Fruit fly (Drosophila melanogaster) whole organism, wandering third instar larva: ENCODE data around the gene CG14212.
A peak's percentile ranks its signal among the peaks of the same experiment; 100 is the strongest.

ENCODE experiments used
- Abd-B ChIP-seq: fragments of >200 bp; optimal IDR thresholded peaks from 2 replicates; lab custom pipeline; 2017; ENCODE audit warnings: missing biosample characterization, missing genetic modification characterization
- CG32264 ChIP-seq: fragments of 200-800 bp; sonication (Bioruptor generic); optimal IDR thresholded peaks from 2 replicates; lab custom pipeline; 2016; ENCODE audit warnings: missing biosample characterization, missing genetic modification characterization
- CG9705 ChIP-seq: fragments of 200-800 bp; sonication (Bioruptor generic); optimal IDR thresholded peaks from 2 replicates; lab custom pipeline; 2018; ENCODE audit warnings: missing biosample characterization, mild to moderate bottlenecking, missing genetic modification characterization
- CrebA ChIP-seq: fragments of 200-800 bp; sonication (Bioruptor generic); optimal IDR thresholded peaks from 2 replicates; lab custom pipeline; 2016; ENCODE audit warnings: missing biosample characterization, mild to moderate bottlenecking, missing genetic modification characterization, borderline replicate concordance
- Dfd ChIP-seq: fragments of >200 bp; optimal IDR thresholded peaks from 2 replicates; lab custom pipeline; 2017; ENCODE audit warnings: missing biosample characterization, missing genetic modification characterization
- Dif ChIP-seq: fragments of 200-275, 200-300 bp; sonication (Bioruptor generic); optimal IDR thresholded peaks from 2 replicates; lab custom pipeline; 2018; ENCODE audit warnings: missing biosample characterization, missing genetic modification characterization; ENCODE audit not compliant: partially characterized antibody
- GATAd ChIP-seq: sonication (Bioruptor generic); optimal IDR thresholded peaks from 2 replicates; lab custom pipeline; 2016; ENCODE audit warnings: missing biosample characterization, missing genetic modification characterization
- HLH106 ChIP-seq: fragments of 200-800 bp; optimal IDR thresholded peaks from 3 replicates; lab custom pipeline; 2019; ENCODE audit warnings: missing biosample characterization, mild to moderate bottlenecking, missing genetic modification characterization, moderate library complexity
- Hnf4 ChIP-seq: fragments of 200-800 bp; sonication (Bioruptor generic); optimal IDR thresholded peaks from 2 replicates; lab custom pipeline; 2016; ENCODE audit warnings: missing biosample characterization, mild to moderate bottlenecking, missing genetic modification characterization
- Hr78 ChIP-seq: fragments of >200 bp; optimal IDR thresholded peaks from 2 replicates; lab custom pipeline; 2017; ENCODE audit warnings: missing biosample characterization, missing genetic modification characterization
- Hr83 ChIP-seq: fragments of 200-300 bp; sonication (Bioruptor generic); optimal IDR thresholded peaks from 2 replicates; lab custom pipeline; 2016; ENCODE audit warnings: missing biosample characterization, mild to moderate bottlenecking, missing genetic modification characterization, moderate library complexity; ENCODE audit not compliant: poor library complexity, severe bottlenecking
- Jra ChIP-seq: sonication (Bioruptor generic); optimal IDR thresholded peaks from 2 replicates; lab custom pipeline; 2016; ENCODE audit warnings: missing biosample characterization, missing genetic modification characterization
- Mio ChIP-seq: sonication (Bioruptor generic); optimal IDR thresholded peaks from 2 replicates; lab custom pipeline; 2016; ENCODE audit warnings: missing biosample characterization, missing genetic modification characterization
- Myc ChIP-seq: fragments of >200 bp; optimal IDR thresholded peaks from 2 replicates; lab custom pipeline; 2017
- N ChIP-seq: fragments of >200 bp; optimal IDR thresholded peaks from 2 replicates; lab custom pipeline; 2018; ENCODE audit warnings: missing biosample characterization, missing external identifiers, missing genetic modification characterization
- OdsH ChIP-seq: fragments of 200-800 bp; sonication (Bioruptor generic); optimal IDR thresholded peaks from 2 replicates; lab custom pipeline; 2016; ENCODE audit warnings: missing biosample characterization, mild to moderate bottlenecking, missing genetic modification characterization
- Sp1 ChIP-seq: fragments of 200-800 bp; sonication (Bioruptor generic); optimal IDR thresholded peaks from 3 replicates; lab custom pipeline; 2019; ENCODE audit warnings: missing biosample characterization, mild to moderate bottlenecking, missing genetic modification characterization, moderate library complexity
- br ChIP-seq: fragments of 200-800 bp; sonication (Bioruptor generic); optimal IDR thresholded peaks from 2 replicates; lab custom pipeline; 2016; ENCODE audit warnings: missing biosample characterization, missing genetic modification characterization
- brk ChIP-seq: fragments of 200-800 bp; sonication (Bioruptor generic); optimal IDR thresholded peaks from 2 replicates; lab custom pipeline; 2016; ENCODE audit warnings: missing biosample characterization, mild to moderate bottlenecking, missing genetic modification characterization
- dl ChIP-seq, 2 experiments: fragments of 175-275, 200-275 bp in 1 of 2; fragments of 200-275 bp in 1 of 2; sonication (Bioruptor generic); optimal IDR thresholded peaks; lab custom pipeline; 2018; ENCODE audit warnings: mild to moderate bottlenecking in 2 of 2, missing biosample characterization in 2 of 2, missing genetic modification characterization in 2 of 2, moderate library complexity in 2 of 2; ENCODE audit not compliant: partially characterized antibody in 2 of 2, insufficient read depth in 1 of 2
- dmrt93B ChIP-seq: fragments of 200-800 bp; sonication (Bioruptor generic); optimal IDR thresholded peaks from 2 replicates; lab custom pipeline; 2018; ENCODE audit warnings: missing biosample characterization, mild to moderate bottlenecking, missing genetic modification characterization
- dsf ChIP-seq: sonication (Bioruptor generic); optimal IDR thresholded peaks from 2 replicates; lab custom pipeline; 2016; ENCODE audit warnings: missing biosample characterization, missing genetic modification characterization, borderline replicate concordance
- ey ChIP-seq: fragments of 200-800 bp; sonication (Bioruptor generic); optimal IDR thresholded peaks from 2 replicates; lab custom pipeline; 2016; ENCODE audit warnings: missing biosample characterization, missing genetic modification characterization
- h ChIP-seq: fragments of 200-800 bp; sonication (Bioruptor generic); optimal IDR thresholded peaks from 3 replicates; lab custom pipeline; 2016; ENCODE audit warnings: missing biosample characterization, mild to moderate bottlenecking, missing genetic modification characterization
- jim ChIP-seq: fragments of 175-275, 200-325 bp; sonication (Bioruptor generic); optimal IDR thresholded peaks from 2 replicates; lab custom pipeline; 2016; ENCODE audit warnings: missing biosample characterization, mild to moderate bottlenecking, missing genetic modification characterization
- lola ChIP-seq: fragments of >200 bp; optimal IDR thresholded peaks from 2 replicates; lab custom pipeline; 2017; ENCODE audit warnings: missing biosample characterization, missing genetic modification characterization
- rgr ChIP-seq: fragments of 200-800 bp; sonication (Bioruptor generic); optimal IDR thresholded peaks from 3 replicates; lab custom pipeline; 2016; ENCODE audit warnings: missing biosample characterization, mild to moderate bottlenecking, missing genetic modification characterization
- sage ChIP-seq: fragments of 200-800 bp; sonication (Bioruptor generic); optimal IDR thresholded peaks from 2 replicates; lab custom pipeline; 2016; ENCODE audit warnings: missing biosample characterization, mild to moderate bottlenecking, missing genetic modification characterization
- sv ChIP-seq: fragments of 200-800 bp; sonication (Bioruptor generic); optimal IDR thresholded peaks from 3 replicates; lab custom pipeline; 2016; ENCODE audit warnings: missing biosample characterization, missing genetic modification characterization
- tai ChIP-seq: sonication (Bioruptor generic); optimal IDR thresholded peaks from 2 replicates; lab custom pipeline; 2016; ENCODE audit warnings: missing biosample characterization, missing genetic modification characterization
- usp ChIP-seq: fragments of >200 bp; optimal IDR thresholded peaks from 2 replicates; lab custom pipeline; 2017; ENCODE audit warnings: missing biosample characterization, missing genetic modification characterization
- woc ChIP-seq: sonication (Bioruptor generic); optimal IDR thresholded peaks from 2 replicates; lab custom pipeline; 2016; ENCODE audit warnings: missing biosample characterization, mild to moderate bottlenecking, missing genetic modification characterization

CG14212 gene

dm6 chrX:19613473-19613872 lies 12.0 kb upstream of the CG14212 start:
- no peak for TF ChIP-seq Hnf4 (GFP tag; lab: Kevin White, UChicago)
- TF ChIP-seq rgr (GFP tag; lab: Kevin White, UChicago) = peak; percentile 60
- peak; percentile 59 for TF ChIP-seq Sp1 (GFP tag; lab: Kevin White, UChicago)
- TF ChIP-seq ey (GFP tag; lab: Kevin White, UChicago) = no peak
- TF ChIP-seq GATAd (GFP tag; lab: Kevin White, UChicago) = no peak
- peak; percentile 62 for TF ChIP-seq CG9705 (GFP tag; lab: Kevin White, UChicago)

dm6 chrX:19615990-19616663 lies 9.4 kb upstream of the CG14212 start, which contains the start of gene CG14210:
TSS of gene CG14210 (plus strand) at chrX:19616196.
- TF ChIP-seq Myc (lab: Kevin White, UChicago) (no peak), Hnf4 (GFP tag; lab: Kevin White, UChicago) (no peak), Sp1 (GFP tag; lab: Kevin White, UChicago) (no peak), Abd-B (GFP tag; lab: Kevin White, UChicago) (no peak), br (GFP tag; lab: Kevin White, UChicago) (no peak), lola (GFP tag; lab: Kevin White, UChicago) (no peak), CrebA (GFP tag; lab: Kevin White, UChicago) (no peak), Hr83 (GFP tag; lab: Kevin White, UChicago) (no peak), sage (GFP tag; lab: Kevin White, UChicago) (no peak), brk (GFP tag; lab: Kevin White, UChicago) (no peak), N (no peak), woc (GFP tag; lab: Kevin White, UChicago) (no peak), Jra (no peak)

dm6 chrX:19618183-19618740 lies 7.2 kb upstream of the CG14212 start, which contains the start of the genes Pstk and Tim9b:
TSS of gene Pstk (minus strand) at chrX:19618537.
TSS of gene Tim9b (minus strand) at chrX:19618537.
- TF ChIP-seq Abd-B (GFP tag; lab: Kevin White, UChicago) = no peak
- no peak for TF ChIP-seq CG32264 (GFP tag; lab: Kevin White, UChicago)
- no peak for TF ChIP-seq h
- no peak for TF ChIP-seq jim
- TF ChIP-seq Dfd = no peak
- TF ChIP-seq Sp1 (GFP tag; lab: Kevin White, UChicago) = no peak
- TF ChIP-seq GATAd (GFP tag; lab: Kevin White, UChicago) = no peak
- TF ChIP-seq dl (GFP tag; optimal IDR thresholded peaks at IDR 0.05; lab: Kevin White, UChicago; ENCODE audit: insufficient read depth in 1 of 2, partially characterized antibody in 2 of 2) = no peak
- no peak for TF ChIP-seq ey (GFP tag; lab: Kevin White, UChicago)
- TF ChIP-seq Hr78 (GFP tag; lab: Kevin White, UChicago) = no peak
- no peak for TF ChIP-seq usp (GFP tag; lab: Kevin White, UChicago)
- TF ChIP-seq Mio (GFP tag; lab: Kevin White, UChicago) = no peak
- TF ChIP-seq br (GFP tag; lab: Kevin White, UChicago) = no peak
- TF ChIP-seq woc (GFP tag; lab: Kevin White, UChicago) = no peak
- TF ChIP-seq dmrt93B (GFP tag; lab: Kevin White, UChicago) = no peak

dm6 chrX:19621145-19621544 lies 4.4 kb upstream of the CG14212 start, which contains the start of gene CG14221:
TSS of gene CG14221 (minus strand) at chrX:19621245.
- TF ChIP-seq Dfd (no peak), Hr83 (GFP tag; lab: Kevin White, UChicago) (no peak), Myc (lab: Kevin White, UChicago) (no peak), tai (no peak), lola (GFP tag; lab: Kevin White, UChicago) (no peak), HLH106 (tag; lab: Kevin White, UChicago) (no peak), OdsH (no peak), dsf (GFP tag; lab: Kevin White, UChicago) (no peak), Mio (GFP tag; lab: Kevin White, UChicago) (no peak), h (no peak), sv (no peak), brk (GFP tag; lab: Kevin White, UChicago) (no peak), sage (GFP tag; lab: Kevin White, UChicago) (no peak), usp (GFP tag; lab: Kevin White, UChicago) (no peak), ey (GFP tag; lab: Kevin White, UChicago) (no peak), Dif (GFP tag; lab: Kevin White, UChicago) (no peak), N (no peak), woc (GFP tag; lab: Kevin White, UChicago) (no peak)
